Fruit fly (Drosophila melanogaster) whole organism, wandering third instar larva: Measurements from ENCODE around the gene CG13403.

Experiments
- CG32264 ChIP-seq: fragments of 200-800 bp; sonication (Bioruptor generic); optimal IDR thresholded peaks from 2 replicates; lab custom pipeline; 2016; ENCODE audit warnings: missing biosample characterization, missing genetic modification characterization
- Dfd ChIP-seq: fragments of >200 bp; optimal IDR thresholded peaks from 2 replicates; lab custom pipeline; 2017; ENCODE audit warnings: missing biosample characterization, missing genetic modification characterization
- GATAd ChIP-seq: sonication (Bioruptor generic); optimal IDR thresholded peaks from 2 replicates; lab custom pipeline; 2016; ENCODE audit warnings: missing biosample characterization, missing genetic modification characterization
- Myc ChIP-seq: fragments of >200 bp; optimal IDR thresholded peaks from 2 replicates; lab custom pipeline; 2017
- Sp1 ChIP-seq: fragments of 200-800 bp; sonication (Bioruptor generic); optimal IDR thresholded peaks from 3 replicates; lab custom pipeline; 2019; ENCODE audit warnings: missing biosample characterization, mild to moderate bottlenecking, missing genetic modification characterization, moderate library complexity
- br ChIP-seq: fragments of 200-800 bp; sonication (Bioruptor generic); optimal IDR thresholded peaks from 2 replicates; lab custom pipeline; 2016; ENCODE audit warnings: missing biosample characterization, missing genetic modification characterization
- brk ChIP-seq: fragments of 200-800 bp; sonication (Bioruptor generic); optimal IDR thresholded peaks from 2 replicates; lab custom pipeline; 2016; ENCODE audit warnings: missing biosample characterization, mild to moderate bottlenecking, missing genetic modification characterization
- h ChIP-seq: fragments of 200-800 bp; sonication (Bioruptor generic); optimal IDR thresholded peaks from 3 replicates; lab custom pipeline; 2016; ENCODE audit warnings: missing biosample characterization, mild to moderate bottlenecking, missing genetic modification characterization
- psq ChIP-seq: fragments of 200-800 bp; sonication (Bioruptor generic); optimal IDR thresholded peaks from 3 replicates; lab custom pipeline; 2017; ENCODE audit warnings: missing biosample characterization, mild to moderate bottlenecking, missing genetic modification characterization, moderate library complexity
- usp ChIP-seq: fragments of >200 bp; optimal IDR thresholded peaks from 2 replicates; lab custom pipeline; 2017; ENCODE audit warnings: missing biosample characterization, missing genetic modification characterization

DNA sequence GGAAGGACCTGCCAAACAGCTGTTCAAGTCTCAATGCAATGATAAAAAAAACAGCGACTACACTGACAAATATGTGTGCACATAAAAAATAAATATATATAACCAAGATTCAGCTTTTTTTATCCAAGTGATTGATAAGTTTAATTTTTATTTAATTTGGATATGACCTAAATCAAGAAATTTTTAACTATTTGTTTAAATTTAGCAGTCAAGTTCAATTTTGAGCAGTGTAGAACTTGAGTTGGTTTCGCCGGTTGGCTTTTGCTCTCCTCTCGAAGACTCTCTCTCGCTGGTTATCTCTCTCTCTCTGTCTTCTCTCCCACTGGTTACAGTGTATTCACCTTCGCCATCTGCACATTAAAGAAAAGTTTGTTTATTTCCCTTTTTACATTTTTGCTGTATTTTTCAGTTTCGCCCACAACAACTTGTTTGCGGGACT lies 26.2 kb upstream of the CG13403 start:
- peak; percentile 94 for TF ChIP-seq Dfd (GFP tag; lab: Kevin White, UChicago)
- TF ChIP-seq psq (GFP tag; lab: Kevin White, UChicago) = peak; percentile 94
- peak; percentile 54 for TF ChIP-seq GATAd (GFP tag; lab: Kevin White, UChicago)
- TF ChIP-seq CG32264 (GFP tag; lab: Kevin White, UChicago) = peak; percentile 79
- TF ChIP-seq br (GFP tag; lab: Kevin White, UChicago) = peak; percentile 94
- no peak for TF ChIP-seq Myc (lab: Kevin White, UChicago)
- peak; percentile 98 for TF ChIP-seq Sp1
- TF ChIP-seq brk = peak; percentile 92
- peak; percentile 98 for TF ChIP-seq h
- TF ChIP-seq usp (GFP tag; lab: Kevin White, UChicago) = no peak
